Fruit fly (Drosophila melanogaster) whole organism, embryonic: ENCODE measurements around the gene CG8191.
A peak's percentile ranks its signal among the peaks of the same experiment; 100 is the strongest.

ENCODE experiments used
- CG10321 ChIP-seq: fragments of 200-800 bp; sonication (Bioruptor generic); IDR thresholded peaks from 2 replicates; pipeline ENCODE4 v1.3.6; 2022; ENCODE audit warnings: missing biosample characterization, missing genetic modification characterization
- CG10431 ChIP-seq: fragments of 200-800 bp; sonication (Bioruptor generic); optimal IDR thresholded peaks from 3 replicates; lab custom pipeline; 2018; ENCODE audit warnings: missing biosample characterization, mild to moderate bottlenecking, missing genetic modification characterization
- CG11085 ChIP-seq: fragments of 200-800 bp; sonication (Bioruptor generic); IDR thresholded peaks from 2 replicates; pipeline ENCODE4 v1.3.6; 2022; ENCODE audit warnings: missing biosample characterization, missing genetic modification characterization
- CG11560 ChIP-seq: fragments of 200-800 bp; sonication (Bioruptor generic); IDR thresholded peaks from 3 replicates; pipeline ENCODE4 v1.3.6; 2022; ENCODE audit warnings: missing biosample characterization, missing genetic modification characterization
- CG1233 ChIP-seq: fragments of 200-800 bp; sonication (Bioruptor generic); optimal IDR thresholded peaks from 4 replicates; lab custom pipeline; 2018; ENCODE audit warnings: missing biosample characterization, mild to moderate bottlenecking, missing genetic modification characterization
- CG13894 ChIP-seq: fragments of 200-800 bp; sonication (Bioruptor generic); optimal IDR thresholded peaks from 3 replicates; lab custom pipeline; 2018; ENCODE audit warnings: missing biosample characterization, mild to moderate bottlenecking, missing genetic modification characterization, moderate library complexity
- CG15011 ChIP-seq: fragments of 200-800 bp; sonication (Bioruptor generic); optimal IDR thresholded peaks from 3 replicates; lab custom pipeline; 2018; ENCODE audit warnings: missing biosample characterization, mild to moderate bottlenecking, missing genetic modification characterization
- CG16779 ChIP-seq: fragments of 200-800 bp; sonication (Bioruptor generic); IDR thresholded peaks from 2 replicates; pipeline ENCODE4 v1.3.6; 2022; ENCODE audit warnings: missing biosample characterization, missing genetic modification characterization
- CG17912 ChIP-seq: fragments of 200-800 bp; sonication (Bioruptor generic); optimal IDR thresholded peaks from 2 replicates; lab custom pipeline; 2018; ENCODE audit warnings: missing biosample characterization, mild to moderate bottlenecking, missing genetic modification characterization
- CG2678 ChIP-seq: fragments of 200-800 bp; sonication (Bioruptor generic); optimal IDR thresholded peaks from 3 replicates; lab custom pipeline; 2019; ENCODE audit warnings: missing biosample characterization, mild to moderate bottlenecking, missing genetic modification characterization, moderate library complexity
- CG31224 ChIP-seq: fragments of 200-800 bp; sonication (Bioruptor generic); IDR thresholded peaks from 2 replicates; pipeline ENCODE4 v1.3.6; 2022; ENCODE audit warnings: missing biosample characterization, missing genetic modification characterization
- CG32772 ChIP-seq: fragments of 200-800 bp; sonication (Bioruptor generic); IDR thresholded peaks from 2 replicates; pipeline ENCODE4 v1.3.6; 2022; ENCODE audit warnings: missing biosample characterization, missing genetic modification characterization
- CG3995 ChIP-seq: fragments of 200-800 bp; sonication (Bioruptor generic); optimal IDR thresholded peaks from 3 replicates; lab custom pipeline; 2016; ENCODE audit warnings: missing biosample characterization, missing genetic modification characterization
- CG4404 ChIP-seq: fragments of 200-800 bp; sonication (Bioruptor generic); IDR thresholded peaks from 2 replicates; pipeline ENCODE4 v1.3.6; 2022; ENCODE audit warnings: missing biosample characterization, missing genetic modification characterization
- CG5953 ChIP-seq: fragments of 200-800 bp; sonication (Bioruptor generic); IDR thresholded peaks from 2 replicates; pipeline ENCODE4 v1.3.6; 2022; ENCODE audit warnings: missing biosample characterization, missing genetic modification characterization
- CG6654 ChIP-seq: fragments of 200-800 bp; sonication (Bioruptor generic); optimal IDR thresholded peaks from 2 replicates; lab custom pipeline; 2017; ENCODE audit warnings: missing biosample characterization, mild to moderate bottlenecking, missing genetic modification characterization
- CG6813 ChIP-seq: fragments of 200-800 bp; sonication (Bioruptor generic); optimal IDR thresholded peaks from 2 replicates; lab custom pipeline; 2017; ENCODE audit warnings: missing biosample characterization, missing genetic modification characterization, mild to moderate bottlenecking, moderate library complexity, missing genetic modification reagents
- CG7745 ChIP-seq: fragments of 200-800 bp; sonication (Bioruptor generic); optimal IDR thresholded peaks from 2 replicates; lab custom pipeline; 2018; ENCODE audit warnings: missing biosample characterization, mild to moderate bottlenecking, missing genetic modification characterization, moderate library complexity
- CG7786 ChIP-seq: fragments of 200-800 bp; sonication (Bioruptor generic); optimal IDR thresholded peaks from 2 replicates; lab custom pipeline; 2016; ENCODE audit warnings: missing biosample characterization, missing genetic modification characterization
- CG7928 ChIP-seq: fragments of 200-800 bp; sonication (Bioruptor generic); optimal IDR thresholded peaks from 2 replicates; lab custom pipeline; 2017; ENCODE audit warnings: missing biosample characterization, mild to moderate bottlenecking, missing genetic modification characterization
- CG8290 ChIP-seq, 3 experiments: fragments of 200-800 bp; sonication (Bioruptor generic); optimal IDR thresholded peaks; 2 replicates each; lab custom pipeline; 2016 to 2019; ENCODE audit warnings: missing biosample characterization in 3 of 3, missing genetic modification characterization in 3 of 3, mild to moderate bottlenecking in 2 of 3, moderate library complexity in 1 of 3
- CG8924 ChIP-seq: fragments of 200-800 bp; optimal IDR thresholded peaks from 3 replicates; lab custom pipeline; 2019; ENCODE audit warnings: missing biosample characterization, mild to moderate bottlenecking, missing genetic modification characterization, moderate library complexity
- CG9817 ChIP-seq: fragments of 200-800 bp; sonication (Bioruptor generic); optimal IDR thresholded peaks from 2 replicates; lab custom pipeline; 2018; ENCODE audit warnings: missing biosample characterization, mild to moderate bottlenecking, missing genetic modification characterization, moderate library complexity
- Dek ChIP-seq: fragments of 200-800 bp; sonication (Bioruptor generic); optimal IDR thresholded peaks from 3 replicates; lab custom pipeline; 2019; ENCODE audit warnings: missing biosample characterization, mild to moderate bottlenecking, missing genetic modification characterization, moderate library complexity
- Doc3 ChIP-seq: fragments of 200-800 bp; sonication (Bioruptor generic); IDR thresholded peaks from 3 replicates; pipeline ENCODE4 v1.3.6; 2022; ENCODE audit warnings: missing biosample characterization, missing genetic modification characterization; ENCODE audit not compliant: partially characterized antibody
- HLH3B ChIP-seq: fragments of 200-800 bp; sonication (Bioruptor generic); IDR thresholded peaks from 2 replicates; pipeline ENCODE4 v1.3.6; 2022; ENCODE audit warnings: missing biosample characterization, missing genetic modification characterization
- HLH54F ChIP-seq: fragments of 200-800 bp; sonication (Bioruptor generic); optimal IDR thresholded peaks from 3 replicates; lab custom pipeline; 2016; ENCODE audit warnings: missing biosample characterization, missing genetic modification characterization
- Kr ChIP-seq: fragments of 200-800 bp; sonication (Bioruptor generic); optimal IDR thresholded peaks from 2 replicates; lab custom pipeline; 2017; ENCODE audit warnings: missing biosample characterization, mild to moderate bottlenecking, missing genetic modification characterization
- MESR4 ChIP-seq: fragments of 200-800 bp; sonication (Bioruptor generic); optimal IDR thresholded peaks from 2 replicates; lab custom pipeline; 2018; ENCODE audit warnings: missing biosample characterization, mild to moderate bottlenecking, missing genetic modification characterization, moderate library complexity
- Side ChIP-seq: fragments of 200-800 bp; sonication (Bioruptor generic); optimal IDR thresholded peaks from 2 replicates; lab custom pipeline; 2016; ENCODE audit warnings: missing biosample characterization, missing genetic modification characterization
- Sox100B ChIP-seq: fragments of 200-800 bp; sonication (Bioruptor generic); optimal IDR thresholded peaks from 3 replicates; lab custom pipeline; 2018; ENCODE audit warnings: missing biosample characterization, mild to moderate bottlenecking, missing genetic modification characterization
- Spps ChIP-seq: fragments of 200-800 bp; sonication (Bioruptor generic); optimal IDR thresholded peaks from 2 replicates; lab custom pipeline; 2018; ENCODE audit warnings: missing biosample characterization, mild to moderate bottlenecking, missing genetic modification characterization
- ac ChIP-seq: fragments of 200-800 bp; sonication (Bioruptor generic); optimal IDR thresholded peaks from 3 replicates; lab custom pipeline; 2017; ENCODE audit warnings: missing biosample characterization, mild to moderate bottlenecking, missing genetic modification characterization
- aop ChIP-seq: fragments of 200-800 bp; sonication (Bioruptor generic); IDR thresholded peaks from 2 replicates; pipeline ENCODE4 v1.3.6; 2022; ENCODE audit warnings: missing biosample characterization, missing genetic modification characterization
- bab2 ChIP-seq: fragments of 200-800 bp; sonication (Bioruptor generic); optimal IDR thresholded peaks from 2 replicates; lab custom pipeline; 2016; ENCODE audit warnings: missing biosample characterization, missing genetic modification characterization
- dati ChIP-seq: fragments of 200-800 bp; sonication (Bioruptor generic); IDR thresholded peaks from 2 replicates; pipeline ENCODE4 v1.3.6; 2022; ENCODE audit warnings: missing biosample characterization, missing genetic modification characterization
- gce ChIP-seq: fragments of 200-800 bp; sonication (Bioruptor generic); IDR thresholded peaks from 3 replicates; pipeline ENCODE4 v1.3.6; 2022; ENCODE audit warnings: missing biosample characterization, missing genetic modification characterization
- gcm ChIP-seq: fragments of 200-800 bp; sonication (Bioruptor generic); optimal IDR thresholded peaks from 2 replicates; lab custom pipeline; 2019; ENCODE audit warnings: missing biosample characterization, mild to moderate bottlenecking, missing genetic modification characterization, moderate library complexity
- insv ChIP-seq, 2 experiments: fragments of 200-800 bp; sonication (Bioruptor generic); optimal IDR thresholded peaks; 3 replicates each; lab custom pipeline; 2016 to 2018; ENCODE audit warnings: missing biosample characterization in 2 of 2, missing genetic modification characterization in 2 of 2
- jing ChIP-seq: fragments of 200-800 bp; sonication (Bioruptor generic); optimal IDR thresholded peaks from 2 replicates; lab custom pipeline; 2018; ENCODE audit warnings: missing biosample characterization, mild to moderate bottlenecking, missing genetic modification characterization
- nau ChIP-seq: fragments of 200-800 bp; sonication (Bioruptor generic); optimal IDR thresholded peaks from 3 replicates; lab custom pipeline; 2017; ENCODE audit warnings: missing biosample characterization, mild to moderate bottlenecking, missing genetic modification characterization, missing genetic modification reagents
- peb ChIP-seq: fragments of 200-800 bp; sonication (Bioruptor generic); IDR thresholded peaks from 2 replicates; pipeline ENCODE4 v1.3.6; 2022; ENCODE audit warnings: missing biosample characterization, missing genetic modification characterization
- ranshi ChIP-seq: fragments of 200-800 bp; sonication (Bioruptor generic); IDR thresholded peaks from 2 replicates; pipeline ENCODE4 v1.3.6; 2022; ENCODE audit warnings: missing biosample characterization, missing genetic modification characterization
- sd ChIP-seq: fragments of 200-800 bp; sonication (Bioruptor generic); optimal IDR thresholded peaks from 3 replicates; lab custom pipeline; 2018; ENCODE audit warnings: missing biosample characterization, mild to moderate bottlenecking, missing genetic modification characterization, moderate library complexity
- slp2 ChIP-seq: fragments of 200-800 bp; sonication (Bioruptor generic); optimal IDR thresholded peaks from 2 replicates; lab custom pipeline; 2016; ENCODE audit warnings: missing biosample characterization, missing genetic modification characterization
- tna ChIP-seq: fragments of 200-800 bp; sonication (Bioruptor generic); IDR thresholded peaks from 2 replicates; pipeline ENCODE4 v1.3.6; 2022; ENCODE audit warnings: missing biosample characterization, missing genetic modification characterization; ENCODE audit not compliant: partially characterized antibody
- toy ChIP-seq: fragments of 200-800 bp; sonication (Bioruptor generic); IDR thresholded peaks from 2 replicates; pipeline ENCODE4 v1.3.6; 2022; ENCODE audit warnings: missing biosample characterization, missing genetic modification characterization
- twi ChIP-seq: fragments of 200-800 bp; optimal IDR thresholded peaks from 2 replicates; lab custom pipeline; 2019; ENCODE audit warnings: missing biosample characterization, mild to moderate bottlenecking, missing genetic modification characterization, moderate library complexity
- unpg ChIP-seq: fragments of 200-800 bp; sonication (Bioruptor generic); optimal IDR thresholded peaks from 3 replicates; lab custom pipeline; 2018; ENCODE audit warnings: missing biosample characterization, mild to moderate bottlenecking, missing genetic modification characterization, moderate library complexity
- wek ChIP-seq: fragments of 200-800 bp; sonication (Bioruptor generic); optimal IDR thresholded peaks from 3 replicates; lab custom pipeline; 2018; ENCODE audit warnings: missing biosample characterization, mild to moderate bottlenecking, missing genetic modification characterization, moderate library complexity
- zfh2 ChIP-seq: fragments of 200-800 bp; sonication (Bioruptor generic); optimal IDR thresholded peaks from 2 replicates; lab custom pipeline; 2016; ENCODE audit warnings: missing biosample characterization, missing genetic modification characterization

Gene CG8191

dm6 chrX:15733995-15734394 lies 2.0 kb downstream of the CG8191 start, which contains the start of the genes CG12379 and MagR (continued):
- TF ChIP-seq CG7786 (peak; percentile 56), twi (tag; lab: Kevin White, UChicago) (peak; percentile 76), Doc3 (peak; percentile 78), CG6813 (GFP tag; lab: Kevin White, UChicago) (no peak), CG9817 (tag; lab: Kevin White, UChicago) (peak; percentile 73), CG7745 (tag; lab: Kevin White, UChicago) (no peak), tna (GFP tag; lab: Robert Waterston, UW) (no peak), HLH54F (GFP tag; lab: Kevin White, UChicago) (peak; percentile 63), MESR4 (GFP tag; lab: Kevin White, UChicago) (no peak), CG17912 (no peak), CG16779 (GFP tag; lab: Robert Waterston, UW) (no peak), nau (no peak), HLH3B (GFP tag; lab: Robert Waterston, UW) (no peak), Dek (no peak), CG15011 (GFP tag; lab: Kevin White, UChicago) (no peak), Side (peak; percentile 62), gcm (GFP tag; lab: Kevin White, UChicago) (no peak), CG11560 (tag; lab: Robert Waterston, UW) (peak; percentile 59; the same call in 1 of the 3 replicates), slp2 (GFP tag; lab: Kevin White, UChicago) (peak; percentile 42), CG13894 (no peak), CG11085 (no peak; the same call in 1 of the 2 replicates), dati (GFP tag; lab: Robert Waterston, UW) (no peak), toy (GFP tag; lab: Robert Waterston, UW) (no peak), jing (GFP tag; lab: Kevin White, UChicago) (no peak), Sox100B (no peak), unpg (GFP tag; lab: Kevin White, UChicago) (no peak), gce (GFP tag; lab: Robert Waterston, UW) (no peak), Kr (GFP tag; lab: Kevin White, UChicago) (no peak), CG3995 (GFP tag; lab: Kevin White, UChicago) (peak; percentile 100), CG5953 (GFP tag; lab: Robert Waterston, UW) (no peak), CG31224 (GFP tag; lab: Robert Waterston, UW) (peak; percentile 49; the same call in 1 of the 2 replicates), wek (GFP tag; lab: Kevin White, UChicago) (no peak), aop (GFP tag; lab: Robert Waterston, UW) (no peak), ac (GFP tag; lab: Kevin White, UChicago) (no peak), ranshi (GFP tag; lab: Robert Waterston, UW) (0 out of 2 replicates have a peak, but pooled peaks have one; percentile 31), CG8290 (GFP tag; optimal IDR thresholded peaks at IDR 0.05; lab: Kevin White, UChicago) (peak; percentile 29), CG8290 (tag; optimal IDR thresholded peaks at IDR 0.05; lab: Kevin White, UChicago) (no peak), CG32772 (GFP tag; lab: Robert Waterston, UW) (peak; percentile 53; the same call in 1 of the 2 replicates), CG6654 (no peak), CG8924 (tag; lab: Kevin White, UChicago) (peak; percentile 48), CG10431 (GFP tag; lab: Kevin White, UChicago) (no peak), sd (tag; lab: Kevin White, UChicago) (no peak), CG10321 (GFP tag; lab: Robert Waterston, UW) (no peak), CG1233 (peak; percentile 46), CG4404 (peak; percentile 55; the same call in 1 of the 2 replicates), insv (GFP tag; optimal IDR thresholded peaks at IDR 0.05; lab: Kevin White, UChicago) (peak in 1 of 2 experiments; percentile 48), zfh2 (GFP tag; lab: Kevin White, UChicago) (peak; percentile 64), peb (GFP tag; lab: Robert Waterston, UW) (no peak), Spps (tag; lab: Kevin White, UChicago) (no peak), CG7928 (peak; percentile 10), bab2 (GFP tag; lab: Kevin White, UChicago) (peak; percentile 59), CG2678 (tag; lab: Kevin White, UChicago) (no peak)
